Fruit fly (Drosophila melanogaster): ENCODE measurements around the gene Ddc.

- TF ChIP-seq Dfd (GFP tag; optimal IDR thresholded peaks at IDR 0.05) (no peak), Sp1 (GFP tag; optimal IDR thresholded peaks at IDR 0.05) (no peak), pan (optimal IDR thresholded peaks at IDR 0.05) (no peak), fru (GFP tag; optimal IDR thresholded peaks at IDR 0.05) (no peak), psq (GFP tag; optimal IDR thresholded peaks at IDR 0.05) (no peak), sage (GFP tag; optimal IDR thresholded peaks at IDR 0.05) (no peak)
These were observed 45.9 kb upstream of the Ddc start for dm6 chr2L:19165998-19166397.

Measured in whole organism, wandering third instar larva.